Worm (Caenorhabditis elegans): ENCODE data around the gene acc-2.

The acc-2 gene

DNA sequence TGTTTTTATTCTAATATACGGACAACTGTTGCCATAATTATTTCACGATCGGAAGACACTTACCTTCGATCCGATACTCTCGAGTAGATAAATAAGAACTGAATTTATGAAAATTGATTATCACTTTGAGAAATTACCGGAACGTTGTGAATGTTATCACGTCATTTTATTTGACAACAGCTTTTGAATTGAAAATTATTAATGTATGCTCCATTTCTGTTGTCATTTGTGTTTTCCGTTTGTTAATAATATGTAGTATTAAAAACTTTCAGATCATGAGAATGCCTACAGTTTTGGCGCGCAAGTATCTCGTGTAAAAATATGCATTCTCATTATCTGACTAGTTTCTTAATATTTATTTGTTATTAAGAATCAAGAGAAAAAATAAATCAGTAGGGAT is 17.8 kb downstream of the acc-2 start, which contains the start of gene C53D6.10:
TSS of gene C53D6.10 (minus strand) at position 101 of the 400 bp plus-strand sequence.
- no peak for TF ChIP-seq ceh-9 (tag; optimal IDR thresholded peaks at IDR 0.05)

DNA sequence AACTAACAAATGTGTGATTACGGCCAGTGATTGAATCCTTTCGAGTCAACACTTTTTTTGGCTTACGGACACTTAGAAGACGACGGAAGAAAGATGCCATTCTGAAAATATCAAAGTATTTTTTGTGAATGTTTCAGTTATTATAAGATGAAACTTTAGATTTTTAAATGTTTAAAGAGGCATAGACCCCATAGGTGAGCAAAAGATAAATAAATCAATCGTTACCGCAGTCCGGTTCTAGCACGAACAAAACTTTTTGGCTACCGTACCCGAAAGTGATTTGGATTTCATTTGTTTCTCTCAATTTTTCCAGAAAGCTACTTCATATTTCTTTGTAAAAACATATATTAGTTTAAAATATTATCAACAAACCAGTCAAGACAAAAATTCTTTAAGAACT is 20.5 kb downstream of the acc-2 start, which contains the start of gene C53D6.7:
TSS of gene C53D6.7 (minus strand) at position 101 of the 400 bp plus-strand sequence.
- TF ChIP-seq nfya-1 (tag; optimal IDR thresholded peaks at IDR 0.05; ENCODE audit: insufficient read depth) (no peak), ceh-82 (tag; optimal IDR thresholded peaks at IDR 0.05) (no peak), jun-1 (tag; optimal IDR thresholded peaks at IDR 0.05) (no peak), egl-5 (tag; optimal IDR thresholded peaks at IDR 0.05) (no peak), nhr-237 (tag; optimal IDR thresholded peaks at IDR 0.05) (no peak), tbx-2 (tag; optimal IDR thresholded peaks at IDR 0.05) (no peak)

DNA sequence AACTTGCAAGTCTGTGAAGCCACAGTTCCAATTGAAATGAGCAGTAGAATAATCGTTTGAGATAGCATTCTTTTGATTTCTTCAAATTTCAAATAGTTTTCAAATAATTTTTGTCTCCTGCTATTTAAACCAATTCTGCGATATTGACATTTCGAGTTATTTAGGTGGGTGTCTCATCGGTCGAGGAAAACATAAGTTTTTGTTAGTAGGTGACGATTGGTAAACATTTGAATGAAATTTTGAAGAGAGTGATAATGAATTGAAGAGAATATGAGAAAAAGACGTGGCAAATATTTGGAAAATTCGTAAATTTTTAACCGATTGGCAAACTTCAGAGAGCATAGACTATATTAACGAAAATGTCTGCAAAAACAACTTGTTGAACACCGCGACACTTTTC is 23.8 kb downstream of the acc-2 start, which contains the start of gene Y73F4A.3:
TSS of gene Y73F4A.3 (minus strand) at position 101 of the 400 bp plus-strand sequence.
- TF ChIP-seq egl-27 (tag; optimal IDR thresholded peaks at IDR 0.05) (no peak), R02D3.7 (tag; optimal IDR thresholded peaks at IDR 0.05) (no peak), lin-15B (tag; optimal IDR thresholded peaks at IDR 0.05) (no peak), pha-4 (tag; optimal IDR thresholded peaks at IDR 0.05) (peak; percentile 62), jun-1 (tag; optimal IDR thresholded peaks at IDR 0.05) (no peak), fkh-10 (GFP tag; optimal IDR thresholded peaks at IDR 0.05) (no peak), hmg-11 (tag; optimal IDR thresholded peaks at IDR 0.05) (no peak)

DNA sequence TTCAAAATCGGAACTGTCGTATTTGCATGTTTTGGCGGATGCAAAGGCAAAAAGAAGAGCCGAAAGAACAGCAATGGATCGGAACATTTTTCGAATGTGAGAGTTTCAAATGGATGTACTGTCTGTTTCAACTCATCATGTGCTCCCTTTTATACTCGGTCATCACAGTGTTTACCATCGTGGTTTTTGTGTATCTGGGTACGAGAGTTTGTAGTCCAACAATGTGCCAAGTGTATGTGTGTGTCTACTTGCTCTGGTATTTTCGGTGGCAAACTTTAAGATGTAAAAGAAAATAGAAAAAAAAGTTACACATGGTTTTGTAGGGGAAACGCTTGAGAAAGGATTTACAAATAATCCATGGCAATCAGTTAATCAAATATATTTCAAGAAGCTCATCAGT is 26.6 kb downstream of the acc-2 start, which contains the start of gene Y73F4A.2:
TSS of gene Y73F4A.2 (minus strand) at position 124 of the 400 bp plus-strand sequence.
- TF ChIP-seq pha-4 (tag; optimal IDR thresholded peaks at IDR 0.05) (peak; percentile 86), hmg-11 (tag; optimal IDR thresholded peaks at IDR 0.05) (no peak)

DNA sequence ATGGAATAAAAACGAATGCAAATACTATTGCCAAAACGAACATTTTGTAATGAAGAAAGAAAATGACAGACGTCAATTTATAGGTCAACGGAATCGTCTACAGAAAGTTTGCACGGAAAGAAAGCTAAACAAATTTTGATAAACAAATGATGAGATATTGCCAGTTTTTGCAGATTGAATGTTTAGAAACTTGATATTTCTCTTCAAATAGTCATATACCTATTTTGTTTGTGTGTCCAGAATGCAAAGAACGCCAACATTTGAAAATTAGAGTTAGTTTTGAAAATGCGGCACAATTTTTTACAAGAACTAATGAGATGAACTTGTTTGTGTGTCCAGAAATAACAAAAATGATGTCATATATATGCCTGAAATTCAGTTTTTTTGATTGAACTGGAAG is 28.7 kb downstream of the acc-2 start, which contains the start of gene Y73F4A.1:
TSS of gene Y73F4A.1 (minus strand) at position 101 of the 400 bp plus-strand sequence.
- TF ChIP-seq lin-15B (tag; optimal IDR thresholded peaks at IDR 0.05) (no peak), ceh-82 (tag; optimal IDR thresholded peaks at IDR 0.05) (no peak), nhr-23 (tag; optimal IDR thresholded peaks at IDR 0.05) (no peak), nhr-76 (tag; optimal IDR thresholded peaks at IDR 0.05) (no peak), snpc-4 (tag; optimal IDR thresholded peaks at IDR 0.05) (no peak), lin-39 (tag; optimal IDR thresholded peaks at IDR 0.05) (no peak), egl-5 (tag; optimal IDR thresholded peaks at IDR 0.05) (no peak), eor-1 (tag; optimal IDR thresholded peaks at IDR 0.05) (no peak), elt-1 (tag; optimal IDR thresholded peaks at IDR 0.05) (no peak), nhr-25 (tag; optimal IDR thresholded peaks at IDR 0.05) (no peak), nhr-67 (tag; optimal IDR thresholded peaks at IDR 0.05) (no peak), sea-2 (GFP tag; optimal IDR thresholded peaks at IDR 0.05) (no peak), fos-1 (tag; optimal IDR thresholded peaks at IDR 0.05) (no peak), mml-1 (tag; optimal IDR thresholded peaks at IDR 0.05) (no peak)

DNA sequence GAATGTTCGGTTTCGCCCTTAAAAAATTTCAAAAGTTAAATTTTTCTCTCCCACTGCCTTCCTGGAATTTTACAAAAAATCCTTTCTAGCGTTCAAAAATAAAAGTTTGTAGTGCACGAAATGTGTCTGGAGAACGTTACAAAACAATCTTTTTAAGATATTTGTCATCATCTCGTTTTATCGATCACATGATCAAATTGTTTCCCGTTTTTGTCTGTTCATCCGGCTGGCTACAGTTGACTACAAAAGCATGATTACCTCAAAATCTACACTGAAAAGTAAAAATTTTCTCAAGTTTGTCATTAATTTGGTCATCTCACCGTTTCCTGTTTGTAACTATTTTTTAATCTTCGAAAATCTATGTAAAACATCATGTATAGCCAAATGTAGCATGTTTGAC is 34.5 kb downstream of the acc-2 start:
- TF ChIP-seq nhr-77 (tag; optimal IDR thresholded peaks at IDR 0.05) = no peak
- TF ChIP-seq fkh-10 (GFP tag; optimal IDR thresholded peaks at IDR 0.05) = no peak
- no peak for TF ChIP-seq ztf-11 (tag; optimal IDR thresholded peaks at IDR 0.05)
- TF ChIP-seq skn-1 (tag; optimal IDR thresholded peaks at IDR 0.05) = no peak
- no peak for TF ChIP-seq egl-5 (tag; optimal IDR thresholded peaks at IDR 0.05)
- no peak for TF ChIP-seq nhr-76 (tag; optimal IDR thresholded peaks at IDR 0.05)
- no peak for TF ChIP-seq elt-1 (tag; optimal IDR thresholded peaks at IDR 0.05)
- no peak for TF ChIP-seq tbx-2 (tag; optimal IDR thresholded peaks at IDR 0.05)

DNA sequence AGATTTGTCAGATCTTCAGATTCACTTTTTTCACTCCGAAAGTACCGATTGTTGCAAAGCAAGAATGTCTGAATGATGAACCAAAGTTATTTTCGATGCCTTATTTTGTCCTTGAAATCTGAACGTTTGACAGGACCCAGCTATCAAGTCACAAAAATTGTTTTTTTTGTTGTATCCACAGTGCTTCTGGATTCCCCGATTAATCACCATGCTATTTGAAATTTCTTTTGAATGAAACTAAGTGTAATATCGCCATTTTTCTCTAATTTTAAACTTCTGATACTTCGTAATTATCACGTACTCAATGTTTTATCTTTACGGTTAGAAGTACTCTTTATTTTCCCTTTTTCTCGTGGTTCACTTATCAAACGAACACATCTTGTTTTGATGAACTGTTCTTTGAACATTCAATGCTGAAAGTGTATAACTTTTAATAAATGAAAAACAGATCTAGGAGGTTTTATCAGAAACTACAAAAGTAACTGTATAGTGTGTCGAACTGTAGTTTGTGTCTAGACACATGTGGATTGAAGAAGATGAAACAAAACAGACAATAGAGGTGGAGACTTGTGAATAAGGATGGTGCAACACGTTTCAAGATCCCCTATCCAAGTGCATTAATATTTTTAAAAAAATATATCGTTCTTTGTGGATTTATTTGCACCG is 35.1 kb downstream of the acc-2 start:
- TF ChIP-seq nhr-43 (tag; optimal IDR thresholded peaks at IDR 0.05; ENCODE audit: poor library complexity, severe bottlenecking) (peak; percentile 8), elt-3 (tag; optimal IDR thresholded peaks at IDR 0.05) (no peak), pqm-1 (tag; optimal IDR thresholded peaks at IDR 0.05) (peak; percentile 9), lin-15B (tag; optimal IDR thresholded peaks at IDR 0.05) (no peak)
